Worm (Caenorhabditis elegans) whole organism, early embryonic: ENCODE measurements around the gene T03F7.7.

Experiments
- B0310.2 ChIP-seq: sonication (generic microtip); optimal IDR thresholded peaks from 2 replicates; lab custom pipeline; 2016; ENCODE audit warnings: mild to moderate bottlenecking, missing genetic modification characterization, missing compliant biosample characterization
- F13C5.2 ChIP-seq: sonication (generic microtip); optimal IDR thresholded peaks from 2 replicates; lab custom pipeline; 2017; ENCODE audit warnings: mild to moderate bottlenecking, missing genetic modification characterization, inconsistent platforms, missing compliant biosample characterization
- aly-1 ChIP-seq: sonication (generic microtip); optimal IDR thresholded peaks from 2 replicates; lab custom pipeline; 2016; ENCODE audit warnings: missing genetic modification characterization, missing compliant biosample characterization
- ama-1 ChIP-seq: fragments of 150-350 bp; optimal IDR thresholded peaks from 2 replicates; lab custom pipeline; 2014
- ceh-13 ChIP-seq: fragments of 200-800 bp; sonication (Bioruptor generic); optimal IDR thresholded peaks from 2 replicates; lab custom pipeline; 2018; ENCODE audit warnings: mild to moderate bottlenecking, missing genetic modification characterization, missing compliant biosample characterization
- ceh-36 ChIP-seq: sonication (generic microtip); optimal IDR thresholded peaks from 2 replicates; lab custom pipeline; 2016; ENCODE audit warnings: missing genetic modification characterization, inconsistent platforms, missing compliant biosample characterization
- ets-7 ChIP-seq: sonication (generic microtip); optimal IDR thresholded peaks from 2 replicates; lab custom pipeline; 2016; ENCODE audit warnings: missing genotype, missing genetic modification characterization, missing compliant biosample characterization
- flt-1 ChIP-seq: fragments of 200-800 bp; sonication (Bioruptor generic); IDR thresholded peaks from 2 replicates; pipeline ENCODE4 v1.3.6; 2022; ENCODE audit warnings: missing genetic modification characterization, missing compliant biosample characterization
- hmbx-1 ChIP-seq: sonication (generic microtip); optimal IDR thresholded peaks from 2 replicates; lab custom pipeline; 2016; ENCODE audit warnings: mild to moderate bottlenecking, missing genetic modification characterization, missing compliant biosample characterization
- hmg-4 ChIP-seq: fragments of 200-800 bp; sonication (Bioruptor generic); optimal IDR thresholded peaks from 2 replicates; lab custom pipeline; 2018; ENCODE audit warnings: mild to moderate bottlenecking, missing genetic modification characterization, missing compliant biosample characterization
- hnd-1 ChIP-seq: sonication (generic microtip); optimal IDR thresholded peaks from 2 replicates; lab custom pipeline; 2016; ENCODE audit warnings: missing genetic modification characterization, missing compliant biosample characterization
- pes-1 ChIP-seq: fragments of 200-800 bp; sonication (Bioruptor generic); IDR thresholded peaks from 2 replicates; pipeline ENCODE4 v1.3.6; 2022; ENCODE audit warnings: missing genetic modification reagents, missing genetic modification characterization, missing compliant biosample characterization
- scrt-1 ChIP-seq: fragments of 200-800 bp; sonication (Bioruptor generic); IDR thresholded peaks from 2 replicates; pipeline ENCODE4 v1.3.6; 2022; ENCODE audit warnings: missing genetic modification characterization, missing compliant biosample characterization
- sea-1 ChIP-seq: fragments of 200-800 bp; sonication (Bioruptor generic); conservative IDR thresholded peaks from 2 replicates; pipeline ENCODE4 v1.3.6; 2022; ENCODE audit warnings: missing genetic modification characterization, missing compliant biosample characterization
- tbx-11 ChIP-seq: fragments of 200-800 bp; sonication (Bioruptor generic); IDR thresholded peaks from 2 replicates; pipeline ENCODE4 v1.3.6; 2022; ENCODE audit warnings: missing genetic modification characterization, missing compliant biosample characterization
- tbx-37 ChIP-seq: fragments of 200-800 bp; sonication (Bioruptor generic); conservative IDR thresholded peaks from 2 replicates; pipeline ENCODE4 v1.3.6; 2022; ENCODE audit warnings: missing genetic modification reagents, missing genetic modification characterization, missing compliant biosample characterization
- tra-4 ChIP-seq: sonication (generic microtip); optimal IDR thresholded peaks from 2 replicates; lab custom pipeline; 2017; ENCODE audit warnings: missing genetic modification characterization, missing compliant biosample characterization

The T03F7.7 gene

DNA sequence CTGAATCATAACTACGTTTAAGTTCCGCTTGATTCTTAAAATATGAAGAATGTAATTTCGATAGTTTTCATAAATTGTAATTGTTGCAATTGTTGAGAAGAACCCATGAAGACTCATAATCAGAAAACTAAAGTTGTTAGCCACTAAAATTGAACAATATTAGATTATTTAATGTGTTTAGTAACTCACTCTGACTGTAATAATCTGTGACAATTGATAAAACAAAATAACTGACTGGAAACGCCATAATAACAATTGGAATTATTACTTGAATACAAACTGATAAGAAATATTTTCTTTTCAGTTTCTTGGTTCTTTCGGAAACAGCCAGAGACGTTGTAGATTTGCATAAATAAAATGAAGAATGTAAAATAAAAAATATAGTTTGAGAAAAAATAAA, 11.8 kb upstream of the T03F7.7 start:
- TF ChIP-seq tra-4 (tag; lab: Kevin White, UChicago), result no peak
- no peak for TF ChIP-seq hnd-1
- no peak for TF ChIP-seq tbx-11 (GFP tag; lab: Robert Waterston, UW)
- TF ChIP-seq sea-1 (GFP tag; lab: Robert Waterston, UW), result no peak
- TF ChIP-seq ama-1 (lab: Kevin White, UChicago), result no peak
- no peak for TF ChIP-seq ets-7
- TF ChIP-seq hmg-4, result no peak
- no peak for TF ChIP-seq flt-1 (GFP tag; lab: Robert Waterston, UW)
- no peak for TF ChIP-seq aly-1
- no peak for TF ChIP-seq hmbx-1
- TF ChIP-seq tbx-37, result no peak
- TF ChIP-seq ceh-36 (tag; lab: Kevin White, UChicago), result no peak
- TF ChIP-seq B0310.2 (tag; lab: Kevin White, UChicago), result no peak
- no peak for TF ChIP-seq pes-1 (GFP tag; lab: Robert Waterston, UW)
- TF ChIP-seq ceh-13 (GFP tag; lab: Kevin White, UChicago), result no peak
- TF ChIP-seq scrt-1 (GFP tag; lab: Robert Waterston, UW), result no peak
- no peak for TF ChIP-seq F13C5.2 (tag; lab: Kevin White, UChicago)

DNA sequence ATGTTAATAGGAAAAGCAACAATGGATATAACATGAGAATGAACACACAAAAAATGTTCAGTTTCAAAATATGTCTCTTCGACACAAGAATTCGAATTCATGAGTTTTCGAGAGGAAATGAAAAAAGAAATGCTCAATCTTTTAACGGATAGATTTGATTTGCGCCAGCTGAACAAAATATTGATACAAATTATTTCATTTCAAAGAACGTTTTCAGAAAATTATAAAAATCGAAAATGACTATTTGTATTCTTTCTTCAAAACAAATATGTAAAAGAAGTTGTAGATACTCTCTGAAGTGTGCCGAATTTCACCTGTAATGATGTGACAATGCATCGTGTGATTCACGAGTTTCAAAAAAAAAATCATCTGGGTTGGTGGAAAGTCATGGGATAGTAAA, 10.7 kb upstream of the T03F7.7 start, which contains the start of gene srh-47:
TSS of gene srh-47 (minus strand) at position 101 of the 400 bp plus-strand sequence.
- TF ChIP-seq hnd-1 (no peak), scrt-1 (GFP tag; lab: Robert Waterston, UW) (no peak), ama-1 (lab: Kevin White, UChicago) (no peak), tbx-37 (no peak), ceh-13 (GFP tag; lab: Kevin White, UChicago) (no peak), tbx-11 (GFP tag; lab: Robert Waterston, UW) (no peak), aly-1 (no peak), hmbx-1 (no peak), F13C5.2 (tag; lab: Kevin White, UChicago) (no peak), hmg-4 (no peak), ceh-36 (tag; lab: Kevin White, UChicago) (no peak), B0310.2 (tag; lab: Kevin White, UChicago) (no peak), pes-1 (GFP tag; lab: Robert Waterston, UW) (no peak), flt-1 (GFP tag; lab: Robert Waterston, UW) (no peak), sea-1 (GFP tag; lab: Robert Waterston, UW) (no peak), tra-4 (tag; lab: Kevin White, UChicago) (no peak), ets-7 (no peak)

DNA sequence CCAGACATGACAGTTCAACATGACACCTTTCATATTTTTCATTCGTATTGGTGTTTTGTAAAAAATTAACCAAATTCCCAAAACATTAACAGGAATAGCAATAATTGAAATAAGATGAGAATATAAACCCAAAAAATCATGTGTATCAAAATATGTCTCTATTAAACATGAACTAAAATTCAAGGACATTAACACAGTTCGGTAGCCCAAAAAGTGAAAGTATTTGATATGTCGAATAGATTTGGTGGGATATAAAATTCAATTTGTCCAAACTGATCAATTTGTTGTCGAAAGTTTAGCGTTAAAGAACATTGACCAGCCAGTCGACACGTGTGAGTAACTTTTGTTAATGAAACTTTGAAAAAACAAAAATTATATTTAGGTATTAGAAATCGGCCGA, 8.5 kb upstream of the T03F7.7 start, which contains the start of gene srh-46:
TSS of gene srh-46 (minus strand) at position 189 of the 400 bp plus-strand sequence.
- TF ChIP-seq hnd-1 (no peak), flt-1 (GFP tag; lab: Robert Waterston, UW) (no peak), ceh-13 (GFP tag; lab: Kevin White, UChicago) (no peak), pes-1 (GFP tag; lab: Robert Waterston, UW) (no peak), ets-7 (no peak), tbx-37 (no peak), sea-1 (GFP tag; lab: Robert Waterston, UW) (no peak), tbx-11 (GFP tag; lab: Robert Waterston, UW) (no peak), hmg-4 (no peak), F13C5.2 (tag; lab: Kevin White, UChicago) (no peak), hmbx-1 (no peak), tra-4 (tag; lab: Kevin White, UChicago) (no peak), aly-1 (no peak), B0310.2 (tag; lab: Kevin White, UChicago) (no peak)

DNA sequence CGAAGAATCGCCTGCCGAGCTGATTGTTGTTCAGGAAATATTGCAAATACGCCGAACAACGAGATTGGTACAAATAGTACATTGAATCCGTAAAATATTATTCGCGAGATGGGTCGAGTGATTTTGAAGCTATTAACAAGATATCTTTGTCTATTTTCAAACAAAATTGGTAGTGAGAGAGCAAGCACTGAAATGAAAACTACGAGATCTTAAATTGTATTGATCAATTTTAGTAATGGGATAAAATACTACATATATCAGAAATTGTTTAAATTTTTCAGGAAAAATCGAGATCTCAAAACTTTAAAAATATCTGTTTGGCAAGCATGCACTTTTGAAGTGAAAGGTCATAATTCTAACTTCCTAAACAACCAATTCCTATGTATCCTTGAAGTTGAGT, 7.0 kb upstream of the T03F7.7 start:
- TF ChIP-seq ceh-13 (GFP tag; lab: Kevin White, UChicago) (no peak), ets-7 (no peak), scrt-1 (GFP tag; lab: Robert Waterston, UW) (no peak), tra-4 (tag; lab: Kevin White, UChicago) (no peak), B0310.2 (tag; lab: Kevin White, UChicago) (no peak), ama-1 (lab: Kevin White, UChicago) (no peak), tbx-11 (GFP tag; lab: Robert Waterston, UW) (no peak), hnd-1 (no peak), sea-1 (GFP tag; lab: Robert Waterston, UW) (no peak), ceh-36 (tag; lab: Kevin White, UChicago) (no peak), pes-1 (GFP tag; lab: Robert Waterston, UW) (no peak), tbx-37 (no peak), hmg-4 (no peak)

DNA sequence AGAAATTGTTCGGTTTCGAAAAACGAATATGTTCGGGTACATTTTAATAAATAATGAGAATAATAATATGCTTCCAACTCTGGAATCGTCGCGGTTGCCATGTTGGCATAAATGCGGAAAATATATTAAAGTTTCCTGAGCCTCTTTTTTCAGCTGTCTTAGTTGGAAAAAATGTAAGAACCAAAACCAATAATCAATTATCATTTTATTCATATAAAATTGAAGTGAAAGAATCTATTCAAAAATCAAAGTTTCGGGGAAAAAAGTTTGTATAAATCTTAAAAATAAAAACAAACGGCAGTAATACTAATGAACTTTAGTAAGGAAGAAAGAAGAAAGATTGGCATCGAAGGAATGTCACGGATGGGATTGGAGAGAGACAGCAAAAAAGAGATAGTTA, 6.3 kb upstream of the T03F7.7 start, which contains the start of gene srh-45:
TSS of gene srh-45 (minus strand) at position 101 of the 400 bp plus-strand sequence.
- TF ChIP-seq tra-4 (tag; lab: Kevin White, UChicago) (no peak), hmbx-1 (no peak), flt-1 (GFP tag; lab: Robert Waterston, UW) (no peak), tbx-37 (no peak), hmg-4 (no peak), B0310.2 (tag; lab: Kevin White, UChicago) (no peak), sea-1 (GFP tag; lab: Robert Waterston, UW) (no peak), tbx-11 (GFP tag; lab: Robert Waterston, UW) (no peak), pes-1 (GFP tag; lab: Robert Waterston, UW) (no peak), F13C5.2 (tag; lab: Kevin White, UChicago) (no peak), hnd-1 (no peak), scrt-1 (GFP tag; lab: Robert Waterston, UW) (no peak), ama-1 (lab: Kevin White, UChicago) (no peak), ets-7 (no peak), ceh-13 (GFP tag; lab: Kevin White, UChicago) (no peak), ceh-36 (tag; lab: Kevin White, UChicago) (no peak)

DNA sequence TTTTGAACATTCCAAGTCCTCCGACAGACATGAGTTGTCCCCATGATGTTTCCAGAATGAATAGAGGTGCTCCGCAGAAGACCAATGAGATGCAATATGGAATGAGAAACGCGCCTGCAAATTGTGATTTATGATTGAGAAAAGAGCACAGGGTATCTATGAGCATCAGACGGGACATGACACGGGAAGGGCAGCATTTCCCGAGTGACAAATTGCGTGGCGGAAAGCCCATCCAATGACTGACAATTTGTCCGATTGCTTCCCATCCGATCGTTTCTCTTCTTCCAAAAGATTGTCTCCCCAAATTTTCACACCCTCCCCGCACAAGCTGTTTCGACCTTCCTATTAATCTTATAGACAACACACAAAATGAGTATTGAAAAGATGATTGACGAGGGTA, 3.4 kb upstream of the T03F7.7 start:
- TF ChIP-seq pes-1 (GFP tag; lab: Robert Waterston, UW) (no peak), tbx-11 (GFP tag; lab: Robert Waterston, UW) (no peak), ceh-36 (tag; lab: Kevin White, UChicago) (no peak), tbx-37 (no peak), ets-7 (no peak), sea-1 (GFP tag; lab: Robert Waterston, UW) (no peak), ceh-13 (GFP tag; lab: Kevin White, UChicago) (no peak), flt-1 (GFP tag; lab: Robert Waterston, UW) (no peak), hmbx-1 (no peak), tra-4 (tag; lab: Kevin White, UChicago) (no peak), aly-1 (no peak)

DNA sequence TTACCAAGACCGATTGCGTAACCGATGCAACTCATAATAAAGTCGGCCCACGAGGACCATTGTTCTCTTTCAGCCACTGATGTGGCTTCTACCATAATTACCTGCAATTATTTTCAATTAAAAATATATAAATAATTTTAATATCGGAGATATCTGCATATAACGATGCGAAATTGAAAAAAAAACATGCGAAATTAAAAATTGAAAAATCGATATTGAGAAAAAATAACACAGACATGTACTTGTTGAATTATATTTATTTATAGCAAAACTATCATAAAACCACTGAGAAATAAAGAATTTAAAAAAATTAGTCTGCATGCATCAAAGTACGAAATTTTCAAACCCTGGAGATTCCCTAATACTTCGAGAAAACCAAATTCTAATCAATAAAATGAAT, 2.9 kb upstream of the T03F7.7 start, which contains the start of gene snf-11:
TSS of gene snf-11 (minus strand) at position 101 of the 400 bp plus-strand sequence.
- TF ChIP-seq F13C5.2 (tag; lab: Kevin White, UChicago) (no peak), flt-1 (GFP tag; lab: Robert Waterston, UW) (no peak), scrt-1 (GFP tag; lab: Robert Waterston, UW) (no peak), sea-1 (GFP tag; lab: Robert Waterston, UW) (no peak), tra-4 (tag; lab: Kevin White, UChicago) (no peak), hnd-1 (no peak), ama-1 (lab: Kevin White, UChicago) (no peak), aly-1 (no peak), pes-1 (GFP tag; lab: Robert Waterston, UW) (no peak), ets-7 (no peak), tbx-11 (GFP tag; lab: Robert Waterston, UW) (no peak), B0310.2 (tag; lab: Kevin White, UChicago) (no peak), ceh-36 (tag; lab: Kevin White, UChicago) (no peak), tbx-37 (no peak)
